Worm (Caenorhabditis elegans): ENCODE measurements around the gene gcy-5.

gcy-5 gene

DNA sequence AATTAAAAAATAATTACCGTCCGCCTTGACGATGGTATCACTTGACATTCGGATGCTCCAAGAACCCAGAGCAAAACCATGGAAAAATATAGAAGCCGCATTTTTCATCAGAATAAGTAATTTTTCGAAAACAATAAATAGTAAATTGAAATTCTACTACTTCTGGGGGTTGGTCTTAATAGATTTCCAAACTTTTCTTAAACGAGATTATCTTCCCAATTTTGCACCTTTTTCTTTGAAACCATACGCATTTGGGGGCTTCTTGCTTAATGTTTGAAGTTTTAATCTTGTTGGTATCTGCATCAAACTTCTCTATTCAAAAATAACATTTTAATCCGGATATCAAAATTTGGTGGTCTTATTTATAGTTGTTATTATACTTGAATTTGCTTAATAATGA, at the start of gene gcy-5:
gcy-5 (minus strand) TSS at position 101 of the 400 bp plus-strand sequence.
- no peak for TF ChIP-seq ceh-34 (tag; optimal IDR thresholded peaks at IDR 0.05)
- TF ChIP-seq nhr-11 (tag; optimal IDR thresholded peaks at IDR 0.05) = no peak
- TF ChIP-seq ceh-45 (GFP tag; IDR thresholded peaks at IDR 0.05) = no peak
- no peak for TF ChIP-seq tbx-2 (tag; optimal IDR thresholded peaks at IDR 0.05)
- TF ChIP-seq ceh-24 (tag; optimal IDR thresholded peaks at IDR 0.05) = no peak
- TF ChIP-seq tbx-7 (tag; optimal IDR thresholded peaks at IDR 0.05) = no peak
- no peak for TF ChIP-seq che-1 (tag; optimal IDR thresholded peaks at IDR 0.05)
- no peak for TF ChIP-seq hlh-8 (tag; optimal IDR thresholded peaks at IDR 0.05)
- no peak for TF ChIP-seq ceh-14 (tag; optimal IDR thresholded peaks at IDR 0.05)
- no peak for TF ChIP-seq ceh-22 (tag; optimal IDR thresholded peaks at IDR 0.05)
- no peak for TF ChIP-seq ets-4 (tag; optimal IDR thresholded peaks at IDR 0.05)
- TF ChIP-seq hlh-6 (tag; optimal IDR thresholded peaks at IDR 0.05) = no peak
- no peak for TF ChIP-seq pha-4 (tag; optimal IDR thresholded peaks at IDR 0.05)
- TF ChIP-seq pha-2 (tag; optimal IDR thresholded peaks at IDR 0.05) = no peak
- no peak for TF ChIP-seq unc-42 (tag; optimal IDR thresholded peaks at IDR 0.05)
- no peak for TF ChIP-seq madf-2 (tag; optimal IDR thresholded peaks at IDR 0.05)
- no peak for TF ChIP-seq ceh-9 (tag; optimal IDR thresholded peaks at IDR 0.05)

DNA sequence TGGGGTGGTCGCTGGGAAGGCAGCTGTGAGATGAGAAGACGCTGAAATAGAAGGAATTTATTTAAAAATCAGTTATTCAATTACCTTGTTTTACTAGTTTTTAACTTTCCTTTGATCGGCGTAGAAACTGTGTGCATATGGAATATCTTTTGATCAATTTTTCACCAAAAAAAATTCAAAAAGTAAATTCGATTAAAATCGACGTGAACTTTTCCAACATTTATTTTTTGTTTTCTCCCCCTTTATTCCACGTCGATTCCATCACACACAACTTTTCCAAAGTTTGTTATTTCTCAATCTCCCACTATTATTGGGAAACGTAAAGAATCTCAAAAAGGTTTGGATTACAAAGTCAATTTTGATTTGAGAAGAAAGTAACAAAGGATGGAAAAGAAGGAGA, 44.5 kb upstream of the gcy-5 start, which contains the start of gene C07E3.4:
C07E3.4 (plus strand) TSS at position 301 of the 400 bp plus-strand sequence.
- no peak for TF ChIP-seq ceh-19 (GFP tag; optimal IDR thresholded peaks at IDR 0.05)
- no peak for TF ChIP-seq ceh-14 (tag; optimal IDR thresholded peaks at IDR 0.05)
- no peak for TF ChIP-seq gmeb-2 (tag; optimal IDR thresholded peaks at IDR 0.05)
- TF ChIP-seq ceh-45 (GFP tag; IDR thresholded peaks at IDR 0.05) = no peak

DNA sequence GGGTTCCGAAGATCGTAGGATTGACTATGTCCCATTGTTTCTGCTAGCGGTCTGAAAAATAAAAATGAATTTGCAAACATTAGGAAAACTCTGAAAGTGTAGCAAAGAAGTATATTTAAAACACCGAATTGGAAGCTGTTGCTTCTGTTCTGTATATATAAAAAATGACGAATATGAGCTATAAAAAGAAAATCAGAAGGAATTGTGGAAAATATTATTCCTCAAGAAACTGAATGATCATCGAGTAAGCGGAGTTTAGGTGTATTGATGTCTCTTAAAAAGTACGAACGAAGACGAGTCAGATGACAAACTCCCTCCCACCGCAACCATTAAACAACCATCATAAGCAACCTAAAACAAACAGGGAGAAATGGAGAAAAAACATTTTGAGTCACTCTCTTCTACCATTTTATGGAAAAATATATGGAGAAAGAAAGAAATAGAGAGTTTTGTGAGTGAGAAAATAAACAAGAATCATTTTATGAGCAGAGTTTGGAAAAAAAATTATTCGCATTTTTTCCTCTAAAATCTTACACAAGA, 41.5 kb upstream of the gcy-5 start, which contains the start of gene C07E3.3:
C07E3.3 (minus strand) TSS at position 51 of the 540 bp plus-strand sequence.
- TF ChIP-seq lin-11 (tag; optimal IDR thresholded peaks at IDR 0.05) (no peak), ceh-9 (tag; optimal IDR thresholded peaks at IDR 0.05) (no peak), fkh-10 (GFP tag; optimal IDR thresholded peaks at IDR 0.05) (no peak), sox-4 (tag; optimal IDR thresholded peaks at IDR 0.05) (no peak)

DNA sequence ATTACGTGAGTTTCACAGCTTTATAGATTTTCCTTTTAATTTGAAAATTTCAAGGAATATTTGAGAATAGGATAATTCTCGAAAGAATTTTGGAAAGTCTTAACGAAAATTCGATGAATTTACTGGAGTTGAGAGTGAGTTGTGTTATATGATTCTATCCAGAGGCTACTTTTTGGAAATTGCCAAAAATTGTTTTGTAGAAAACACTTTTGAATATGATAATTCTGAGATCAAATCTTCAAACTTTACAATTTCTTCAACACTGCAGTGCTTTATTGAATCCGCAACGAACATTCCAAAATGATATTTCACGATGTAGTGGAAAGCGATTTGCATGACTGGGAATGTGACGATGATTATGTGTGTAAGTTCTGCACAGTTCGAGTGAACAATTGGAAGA, 35.9 kb upstream of the gcy-5 start, which contains the start of gene C07E3.8:
C07E3.8 (plus strand) TSS at position 301 of the 400 bp plus-strand sequence.
- TF ChIP-seq elt-2 (tag; optimal IDR thresholded peaks at IDR 0.05) (no peak), pag-3 (tag; optimal IDR thresholded peaks at IDR 0.05; ENCODE audit: borderline replicate concordance) (no peak), lim-6 (tag; optimal IDR thresholded peaks at IDR 0.05) (no peak), tbx-7 (tag; optimal IDR thresholded peaks at IDR 0.05) (no peak), unc-42 (tag; optimal IDR thresholded peaks at IDR 0.05) (no peak), ceh-14 (tag; optimal IDR thresholded peaks at IDR 0.05) (no peak), zip-5 (tag; optimal IDR thresholded peaks at IDR 0.05) (no peak), hlh-30 (tag; optimal IDR thresholded peaks at IDR 0.05; ENCODE audit: insufficient read depth) (no peak), C08G9.2 (tag; optimal IDR thresholded peaks at IDR 0.05) (no peak), tbx-2 (tag; optimal IDR thresholded peaks at IDR 0.05) (no peak), rnt-1 (tag; optimal IDR thresholded peaks at IDR 0.05) (no peak), K09A11.1 (tag; optimal IDR thresholded peaks at IDR 0.05; ENCODE audit: insufficient read depth) (no peak), pros-1 (tag; optimal IDR thresholded peaks at IDR 0.05) (no peak)

DNA sequence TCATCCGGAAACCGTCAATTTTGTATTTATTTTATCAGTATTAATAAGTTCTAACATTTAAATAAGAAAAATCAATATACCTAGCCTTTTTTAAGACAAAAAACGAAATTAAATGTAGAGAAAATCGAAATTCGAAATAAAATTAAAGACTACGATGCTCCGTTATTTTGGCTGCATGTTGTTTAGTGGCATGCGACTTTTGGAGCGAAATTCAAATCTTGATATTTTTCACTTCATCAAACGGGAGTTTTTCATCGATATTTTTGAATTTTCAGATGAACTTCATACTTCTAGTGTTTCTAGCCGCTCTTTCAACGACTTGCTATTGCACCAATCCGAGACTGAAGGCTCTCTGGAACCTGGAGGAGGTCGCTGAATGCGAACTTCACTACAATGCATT, 34.5 kb upstream of the gcy-5 start, which contains the start of gene C07E3.9:
C07E3.9 (plus strand) TSS at position 270 of the 400 bp plus-strand sequence.
- TF ChIP-seq unc-42 (tag; optimal IDR thresholded peaks at IDR 0.05) (peak; percentile 66), K09A11.1 (tag; optimal IDR thresholded peaks at IDR 0.05; ENCODE audit: insufficient read depth) (no peak), unc-55 (GFP tag; optimal IDR thresholded peaks at IDR 0.05) (no peak), mec-3 (tag; optimal IDR thresholded peaks at IDR 0.05; ENCODE audit: borderline replicate concordance) (no peak), elt-2 (tag; optimal IDR thresholded peaks at IDR 0.05) (no peak)
